Worm (Caenorhabditis elegans): ENCODE results near the gene W08E12.7.
"Not testable (repeated sequence)": the region's sequence is repeated elsewhere in the genome, so short reads cannot be mapped to it uniquely, and the experiment has no call there.

- not testable (repeated sequence) for TF ChIP-seq egrh-3 (GFP tag; IDR thresholded peaks at IDR 0.05); madf-8 (GFP tag; conservative IDR thresholded peaks at IDR 0.05)
Observed at ce11 chrIV:3314099-3314498, 19.2 kb downstream of the W08E12.7 start.

All from whole organism, young adult.